Worm (Caenorhabditis elegans) whole organism, young adult: Measurements from ENCODE around the gene Y17G9A.3.
A peak's percentile ranks its signal among the peaks of the same experiment; 100 is the strongest.

Experiments used
- B0261.1 ChIP-seq: sonication (generic microtip); optimal IDR thresholded peaks from 2 replicates; lab custom pipeline; 2016; ENCODE audit warnings: mild to moderate bottlenecking, missing genetic modification characterization, moderate library complexity, missing compliant biosample characterization
- B0336.3 ChIP-seq: fragments of 200-800 bp; sonication (Bioruptor generic); IDR thresholded peaks from 2 replicates; pipeline ENCODE4 v1.3.6; 2022; ENCODE audit warnings: missing genetic modification characterization, missing compliant biosample characterization
- C06A6.2 ChIP-seq: fragments of 200-800 bp; sonication (Bioruptor generic); conservative IDR thresholded peaks from 2 replicates; pipeline ENCODE4 v1.3.6; 2022; ENCODE audit warnings: missing genetic modification characterization, missing compliant biosample characterization
- C17E4.6 ChIP-seq: fragments of 200-800 bp; sonication (Bioruptor generic); IDR thresholded peaks from 2 replicates; pipeline ENCODE4 v1.3.6; 2022; ENCODE audit warnings: missing genetic modification reagents, missing genetic modification characterization, missing compliant biosample characterization
- D2030.7 ChIP-seq: fragments of 200-800 bp; sonication (Bioruptor generic); IDR thresholded peaks from 2 replicates; pipeline ENCODE4 v1.3.6; 2022; ENCODE audit warnings: missing genetic modification reagents, missing genetic modification characterization, missing compliant biosample characterization
- F49E8.2 ChIP-seq: sonication (generic microtip); optimal IDR thresholded peaks from 3 replicates; lab custom pipeline; 2017; ENCODE audit warnings: missing genetic modification characterization, mild to moderate bottlenecking, missing compliant biosample characterization, antibody characterized with exemption, moderate library complexity; ENCODE audit not compliant: insufficient read depth
- F55B11.4 ChIP-seq: sonication (generic microtip); optimal IDR thresholded peaks from 2 replicates; lab custom pipeline; 2016; ENCODE audit warnings: missing compliant biosample characterization, missing genetic modification characterization, borderline replicate concordance; ENCODE audit not compliant: insufficient read depth
- F57A8.1 ChIP-seq: fragments of 200-800 bp; sonication (Bioruptor generic); optimal IDR thresholded peaks from 2 replicates; lab custom pipeline; 2018; ENCODE audit warnings: mild to moderate bottlenecking, missing genetic modification characterization, moderate library complexity, missing compliant biosample characterization
- F57C9.4 ChIP-seq: sonication (generic microtip); optimal IDR thresholded peaks from 2 replicates; lab custom pipeline; 2017; ENCODE audit warnings: mild to moderate bottlenecking, missing genetic modification characterization, missing compliant biosample characterization
- K12H6.12 ChIP-seq: fragments of 200-800 bp; sonication (Bioruptor generic); optimal IDR thresholded peaks from 2 replicates; lab custom pipeline; 2018; ENCODE audit warnings: mild to moderate bottlenecking, missing genetic modification characterization, missing compliant biosample characterization
- Y79H2A.3 ChIP-seq: fragments of 200-800 bp; sonication (Bioruptor generic); conservative IDR thresholded peaks from 2 replicates; pipeline ENCODE4 v1.3.6; 2022; ENCODE audit warnings: missing genetic modification reagents, missing genetic modification characterization, missing compliant biosample characterization
- aptf-2 ChIP-seq: fragments of 200-800 bp; sonication (Bioruptor generic); conservative IDR thresholded peaks from 2 replicates; pipeline ENCODE4 v1.3.6; 2022; ENCODE audit warnings: missing genetic modification reagents, missing genetic modification characterization, missing compliant biosample characterization
- aptf-3 ChIP-seq: fragments of 200-800 bp; sonication (Bioruptor generic); IDR thresholded peaks from 2 replicates; pipeline ENCODE4 v1.3.6; 2022; ENCODE audit warnings: missing genetic modification characterization, missing compliant biosample characterization
- attf-6 ChIP-seq: fragments of 200-800 bp; sonication (Bioruptor generic); IDR thresholded peaks from 2 replicates; pipeline ENCODE4 v1.3.6; 2022; ENCODE audit warnings: missing genetic modification reagents, missing genetic modification characterization, missing compliant biosample characterization
- bed-2 ChIP-seq: fragments of 200-800 bp; sonication (Bioruptor generic); IDR thresholded peaks from 2 replicates; pipeline ENCODE4 v1.3.6; 2022; ENCODE audit warnings: missing genetic modification reagents, missing genetic modification characterization, missing compliant biosample characterization
- ceh-79 ChIP-seq: sonication (generic microtip); optimal IDR thresholded peaks from 2 replicates; lab custom pipeline; 2017; ENCODE audit warnings: mild to moderate bottlenecking, missing genetic modification characterization, missing compliant biosample characterization
- die-1 ChIP-seq: sonication (generic microtip); optimal IDR thresholded peaks from 2 replicates; lab custom pipeline; 2016; ENCODE audit warnings: missing genotype, mild to moderate bottlenecking, missing genetic modification characterization, missing compliant biosample characterization
- dpl-1 ChIP-seq: fragments of 150-350 bp; optimal IDR thresholded peaks from 2 replicates; lab custom pipeline; 2014; ENCODE audit warnings: missing biosample characterization, missing genetic modification reagents, missing genetic modification characterization
- him-1 ChIP-seq: sonication (generic microtip); optimal IDR thresholded peaks from 2 replicates; lab custom pipeline; 2016; ENCODE audit warnings: missing genotype, missing genetic modification reagents, missing genetic modification characterization, missing compliant biosample characterization
- hlh-26 ChIP-seq: fragments of 200-800 bp; sonication (Bioruptor generic); conservative IDR thresholded peaks from 2 replicates; pipeline ENCODE4 v1.3.6; 2022; ENCODE audit warnings: missing genetic modification reagents, missing genetic modification characterization, missing compliant biosample characterization
- hsf-1 ChIP-seq: fragments of 200-800 bp; sonication (Bioruptor generic); IDR thresholded peaks from 2 replicates; pipeline ENCODE4 v1.3.6; 2022; ENCODE audit warnings: missing genetic modification reagents, missing genetic modification characterization, missing compliant biosample characterization
- lag-1 ChIP-seq: fragments of 200-800 bp; sonication (Bioruptor generic); IDR thresholded peaks from 2 replicates; pipeline ENCODE4 v1.3.6; 2022; ENCODE audit warnings: missing genetic modification reagents, missing genetic modification characterization, missing compliant biosample characterization
- let-607 ChIP-seq, 2 experiments: fragments of 200-800 bp in 1 of 2; sonication (Bioruptor generic) in 1 of 2; sonication (generic microtip) in 1 of 2; optimal IDR thresholded peaks; 2 replicates each; lab custom pipeline; 2016 to 2018; ENCODE audit warnings: mild to moderate bottlenecking in 2 of 2, missing compliant biosample characterization in 2 of 2, missing genetic modification characterization in 2 of 2, moderate library complexity in 2 of 2, missing genotype in 1 of 2
- lin-26 ChIP-seq: fragments of 200-800 bp; sonication (Bioruptor generic); IDR thresholded peaks from 2 replicates; pipeline ENCODE4 v1.3.6; 2022; ENCODE audit warnings: missing genetic modification reagents, missing genetic modification characterization, missing compliant biosample characterization
- madf-3 ChIP-seq: fragments of 200-800 bp; sonication (Bioruptor generic); IDR thresholded peaks from 2 replicates; pipeline ENCODE4 v1.3.6; 2022; ENCODE audit warnings: missing genetic modification reagents, missing genetic modification characterization, missing compliant biosample characterization
- mel-28 ChIP-seq: sonication (generic microtip); optimal IDR thresholded peaks from 2 replicates; lab custom pipeline; 2016; ENCODE audit warnings: borderline replicate concordance, mild to moderate bottlenecking, missing genetic modification characterization, missing compliant biosample characterization
- rpc-1 ChIP-seq, 2 experiments: fragments of 150-350 bp in 1 of 2; sonication (generic microtip) in 1 of 2; optimal IDR thresholded peaks; 2 replicates each; lab custom pipeline; 2014 to 2018; ENCODE audit warnings: missing biosample characterization in 1 of 2, missing genetic modification characterization in 1 of 2, missing genetic modification reagents in 1 of 2, missing genotype in 1 of 2
- sea-2 ChIP-seq: fragments of 200-800 bp; sonication (Bioruptor generic); IDR thresholded peaks from 2 replicates; pipeline ENCODE4 v1.3.6; 2022; ENCODE audit warnings: missing genetic modification characterization, missing compliant biosample characterization
- snpc-1.1 ChIP-seq: sonication (generic microtip); optimal IDR thresholded peaks from 2 replicates; lab custom pipeline; 2017; ENCODE audit warnings: missing genetic modification characterization, mild to moderate bottlenecking, missing compliant biosample characterization, antibody characterized with exemption, moderate library complexity, missing genotype, missing genetic modification reagents; ENCODE audit not compliant: insufficient read depth
- snpc-3.4 ChIP-seq: sonication (generic microtip); optimal IDR thresholded peaks from 2 replicates; lab custom pipeline; 2017; ENCODE audit warnings: missing genetic modification characterization, mild to moderate bottlenecking, missing compliant biosample characterization, antibody characterized with exemption, moderate library complexity, missing genotype, missing genetic modification reagents
- snpc-4 ChIP-seq, 5 experiments: fragments of 150-350 bp in 1 of 5; sonication (generic microtip) in 4 of 5; optimal IDR thresholded peaks; 2 replicates each; lab custom pipeline; 2014 to 2018; ENCODE audit warnings: missing genetic modification characterization in 5 of 5, missing biosample characterization in 3 of 5, antibody characterized with exemption in 2 of 5, mild to moderate bottlenecking in 2 of 5, missing compliant biosample characterization in 2 of 5, missing genotype in 2 of 5, moderate library complexity in 2 of 5, missing genetic modification reagents in 1 of 5
- tbp1 ChIP-seq: fragments of 200-800 bp; sonication (Bioruptor generic); optimal IDR thresholded peaks from 2 replicates; lab custom pipeline; 2018; ENCODE audit warnings: mild to moderate bottlenecking, missing genetic modification characterization, missing compliant biosample characterization
- tlf-1 ChIP-seq: fragments of 200-800 bp; sonication (Bioruptor generic); optimal IDR thresholded peaks from 2 replicates; lab custom pipeline; 2018; ENCODE audit warnings: mild to moderate bottlenecking, missing genetic modification characterization, missing compliant biosample characterization
- xnd-1 ChIP-seq: sonication (generic microtip); optimal IDR thresholded peaks from 2 replicates; lab custom pipeline; 2016; ENCODE audit warnings: missing genotype, missing genetic modification reagents, missing genetic modification characterization, missing compliant biosample characterization
- ztf-18 ChIP-seq: sonication (generic microtip); optimal IDR thresholded peaks from 2 replicates; lab custom pipeline; 2016; ENCODE audit warnings: missing genotype, mild to moderate bottlenecking, missing genetic modification characterization, missing compliant biosample characterization
- ztf-25 ChIP-seq: fragments of 200-800 bp; sonication (Bioruptor generic); IDR thresholded peaks from 2 replicates; pipeline ENCODE4 v1.3.6; 2022; ENCODE audit warnings: missing genetic modification reagents, missing genetic modification characterization, missing compliant biosample characterization

Gene Y17G9A.3

DNA sequence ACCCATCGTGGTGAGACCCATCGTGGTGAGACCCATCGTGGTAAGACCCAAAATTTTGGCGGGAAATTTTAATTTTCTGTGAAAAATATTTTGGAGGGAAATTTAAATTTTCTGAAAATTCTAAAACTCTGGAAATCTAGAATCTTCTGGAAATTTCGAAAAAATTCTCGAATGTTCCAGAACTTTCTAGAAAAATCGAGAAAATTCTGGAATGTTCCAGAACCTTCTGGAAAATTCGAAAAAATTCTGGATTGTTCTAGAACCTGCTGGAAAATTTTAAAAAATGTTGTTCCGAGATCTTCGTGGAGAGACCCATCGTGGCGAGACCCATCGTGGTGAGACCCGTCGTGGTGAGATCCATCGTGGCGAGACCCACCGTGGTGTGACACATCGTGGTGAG is 39.7 kb upstream of the Y17G9A.3 start:
- peak; percentile 92 for TF ChIP-seq hsf-1 (GFP tag; lab: Robert Waterston, UW)

DNA sequence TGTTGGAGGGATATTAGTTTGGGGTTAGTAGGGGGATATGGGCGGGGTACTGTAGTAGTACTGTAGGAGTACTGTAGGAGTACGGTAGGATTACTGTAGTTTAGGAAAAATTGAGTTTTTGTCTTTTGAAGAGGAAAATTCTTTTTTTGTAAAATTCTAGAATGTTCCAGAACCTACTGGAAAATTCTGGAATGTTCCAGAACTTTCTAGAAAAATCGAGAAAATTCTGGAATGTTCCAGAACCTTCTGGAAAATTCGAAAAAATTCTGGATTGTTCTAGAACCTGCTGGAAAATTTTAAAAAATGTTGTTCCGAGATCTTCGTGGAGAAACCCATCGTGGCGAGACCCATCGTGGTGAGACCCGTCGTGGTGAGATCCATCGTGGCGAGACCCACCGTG is 39.2 kb upstream of the Y17G9A.3 start:
- peak; percentile 95 for TF ChIP-seq hsf-1 (GFP tag; lab: Robert Waterston, UW)

DNA sequence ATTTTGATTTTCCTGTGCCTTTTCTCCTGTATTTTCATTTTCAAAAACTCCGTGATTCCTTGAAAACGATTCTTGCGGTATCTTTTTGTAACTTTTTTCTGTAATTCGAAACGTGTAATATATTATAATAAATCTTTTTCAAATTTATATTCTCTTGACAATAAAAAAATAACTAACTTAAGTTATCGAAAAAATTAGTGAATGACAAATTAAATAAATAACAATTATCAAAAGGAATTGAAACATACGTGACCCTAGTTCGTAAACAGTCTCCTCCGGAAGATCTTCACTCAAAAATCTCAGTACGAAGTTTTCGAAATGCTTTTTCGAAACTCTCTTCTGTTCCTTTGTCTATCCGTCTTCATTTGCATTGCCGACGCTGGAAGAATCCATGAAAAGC is 32.1 kb upstream of the Y17G9A.3 start, which contains the start of gene T08B6.9:
T08B6.9 (plus strand) TSS at position 301 of the 400 bp plus-strand sequence.
- TF ChIP-seq let-607 (tag; optimal IDR thresholded peaks at IDR 0.05; lab: Kevin White, UChicago): no peak
- TF ChIP-seq F55B11.4 (tag; lab: Kevin White, UChicago): no peak
- no peak for TF ChIP-seq lag-1
- no peak for TF ChIP-seq K12H6.12 (tag; lab: Kevin White, UChicago)
- no peak for TF ChIP-seq ceh-79 (tag; lab: Kevin White, UChicago)
- no peak for TF ChIP-seq aptf-3 (GFP tag; lab: Robert Waterston, UW)
- TF ChIP-seq tlf-1: no peak

DNA sequence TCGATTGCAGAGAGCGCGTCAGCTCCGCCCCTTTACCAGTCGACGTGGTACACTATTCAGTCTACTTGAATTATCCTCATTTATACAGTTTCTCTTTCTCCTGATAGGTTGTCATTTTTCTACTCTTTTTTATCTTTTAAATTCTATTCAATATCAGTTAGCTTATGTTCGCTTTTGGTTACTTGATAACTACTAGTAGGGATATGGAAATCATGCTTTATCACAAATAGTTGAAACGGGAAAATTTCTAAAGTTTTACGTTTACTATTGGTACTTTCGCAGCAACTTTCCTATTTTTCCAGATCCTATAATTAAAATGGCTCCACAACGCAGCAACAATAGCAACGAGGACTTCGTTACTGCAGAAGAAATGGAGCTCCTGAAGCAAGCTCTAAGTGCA is 31.1 kb upstream of the Y17G9A.3 start, which contains the start of gene sgnh-1:
sgnh-1 (plus strand) TSS at position 301 of the 400 bp plus-strand sequence.
- TF ChIP-seq B0336.3 (GFP tag; lab: Robert Waterston, UW) (no peak), C06A6.2 (GFP tag; lab: Robert Waterston, UW) (no peak)

DNA sequence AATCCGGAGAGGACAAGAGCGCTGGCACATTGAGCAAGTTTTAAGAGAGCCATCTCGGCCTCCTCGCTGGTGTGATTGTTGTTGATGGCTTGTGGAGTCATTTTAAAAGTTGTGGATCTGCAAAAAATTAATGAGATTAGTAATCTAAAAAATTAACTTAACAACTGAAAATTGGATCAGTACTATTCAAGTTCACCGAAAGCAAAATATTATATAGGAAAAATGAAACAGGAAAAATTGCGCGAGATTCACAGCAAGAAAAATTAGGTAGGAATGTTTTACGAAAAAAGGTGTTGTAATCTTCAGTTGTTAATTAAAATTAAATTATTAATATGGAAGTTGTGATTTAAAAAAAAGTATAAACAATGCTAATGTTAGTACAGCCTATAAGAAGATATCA is 28.8 kb upstream of the Y17G9A.3 start, which contains the start of gene T08B6.1:
T08B6.1 (minus strand) TSS at position 101 of the 400 bp plus-strand sequence.
- TF ChIP-seq madf-3 (GFP tag; lab: Robert Waterston, UW): no peak
- no peak for TF ChIP-seq F57C9.4
- no peak for TF ChIP-seq F49E8.2 (tag; lab: Kevin White, UChicago)
- TF ChIP-seq dpl-1: no peak
- TF ChIP-seq Y79H2A.3 (GFP tag; lab: Robert Waterston, UW): no peak
- no peak for TF ChIP-seq F57A8.1 (GFP tag; lab: Kevin White, UChicago)
- TF ChIP-seq hsf-1 (GFP tag; lab: Robert Waterston, UW): no peak
- TF ChIP-seq, all 124 proteins: peak for 0

DNA sequence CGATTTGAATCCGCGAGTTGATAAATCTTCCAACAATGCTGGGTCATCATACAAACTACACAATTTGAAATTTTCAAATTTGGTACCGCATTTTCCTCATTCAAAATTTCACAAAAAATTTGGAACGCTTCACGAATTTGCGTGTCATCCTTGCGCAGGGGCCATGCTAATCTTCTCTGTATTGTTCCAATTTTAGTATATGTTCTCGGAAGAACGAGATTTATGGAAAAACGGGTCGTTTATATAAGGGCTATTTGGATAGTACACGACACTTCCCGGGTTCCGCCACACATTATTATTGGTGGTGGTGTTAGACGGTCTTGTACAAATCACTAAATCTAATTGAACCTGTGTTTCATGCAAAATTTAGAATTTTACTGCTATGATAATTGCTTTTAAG is 27.0 kb upstream of the Y17G9A.3 start:
- TF ChIP-seq aptf-2 (GFP tag; lab: Robert Waterston, UW) (no peak), rpc-1 (optimal IDR thresholded peaks at IDR 0.05; lab: Kevin White, UChicago) (peak; percentile 62), rpc-1 (tag; optimal IDR thresholded peaks at IDR 0.05; lab: Kevin White, UChicago) (peak; percentile 82), tbp1 (GFP tag; lab: Kevin White, UChicago) (peak; percentile 80), C17E4.6 (GFP tag; lab: Robert Waterston, UW) (peak; percentile 44; the same call in 1 of the 2 replicates), xnd-1 (no peak), ztf-18 (tag; lab: Kevin White, UChicago) (peak; percentile 23), mel-28 (tag; lab: Kevin White, UChicago) (no peak), die-1 (tag; lab: Kevin White, UChicago) (peak; percentile 58), D2030.7 (GFP tag; lab: Robert Waterston, UW) (peak; percentile 39; the same call in 1 of the 2 replicates), B0261.1 (tag; lab: Kevin White, UChicago) (peak; percentile 53), him-1 (tag; lab: Kevin White, UChicago) (peak; percentile 35), bed-2 (GFP tag; lab: Robert Waterston, UW) (no peak), attf-6 (GFP tag; lab: Robert Waterston, UW) (peak; percentile 83), ztf-25 (GFP tag; lab: Robert Waterston, UW) (0 out of 2 replicates have a peak, but pooled peaks have one; percentile 50), sea-2 (no peak), snpc-1.1 (tag; lab: Kevin White, UChicago) (peak; percentile 88), snpc-3.4 (tag; lab: Kevin White, UChicago) (peak; percentile 52), hlh-26 (GFP tag; lab: Robert Waterston, UW) (no peak), lin-26 (peak; percentile 49; the same call in 1 of the 2 replicates), snpc-4 (GFP tag; optimal IDR thresholded peaks at IDR 0.05; lab: Kevin White, UChicago) (peak; percentile 80), snpc-4 (tag; optimal IDR thresholded peaks at IDR 0.05; lab: Kevin White, UChicago) (peak; percentile 83 to 95 (median 90))
